Worm (Caenorhabditis elegans): Measurements from ENCODE around the gene F44E2.3.
A peak's percentile ranks its signal among the peaks of the same experiment; 100 is the strongest.

F44E2.3 gene

ce11 chrIII:8867922-8868655 lies 39.0 kb upstream of the F44E2.3 start:
- TF ChIP-seq F52B5.7 (tag; optimal IDR thresholded peaks at IDR 0.05) (no peak), attf-5 (GFP tag; optimal IDR thresholded peaks at IDR 0.05) (peak; percentile 39), Y56A3A.18 (GFP tag; IDR thresholded peaks at IDR 0.05) (peak; percentile 56; the same call in 1 of the 2 replicates), zim-3 (tag; optimal IDR thresholded peaks at IDR 0.05) (peak; percentile 75), let-607 (tag; optimal IDR thresholded peaks at IDR 0.05) (peak in 1 of 2 experiments; percentile 21), B0035.1 (tag; optimal IDR thresholded peaks at IDR 0.05) (no peak), cebp-1 (GFP tag; IDR thresholded peaks at IDR 0.05) (peak; percentile 96), cebp-1 (tag; optimal IDR thresholded peaks at IDR 0.05) (peak; percentile 97), F23B12.7 (tag; optimal IDR thresholded peaks at IDR 0.05; ENCODE audit: insufficient read depth) (peak; percentile 12), aptf-2 (GFP tag; conservative IDR thresholded peaks at IDR 0.05) (0 out of 2 replicates have a peak, but pooled peaks have one; percentile 46), let-526 (GFP tag; IDR thresholded peaks at IDR 0.05) (no peak), Y53G8AR.9 (GFP tag; conservative IDR thresholded peaks at IDR 0.05) (no peak), unc-62 (GFP tag; optimal IDR thresholded peaks at IDR 0.05) (peak; percentile 31), egl-18 (GFP tag; IDR thresholded peaks at IDR 0.05) (no peak), Y67H2A.10 (GFP tag; conservative IDR thresholded peaks at IDR 0.05) (no peak), sdz-38 (tag; optimal IDR thresholded peaks at IDR 0.05) (no peak), lag-1 (GFP tag; IDR thresholded peaks at IDR 0.05) (no peak), tlf-1 (GFP tag; optimal IDR thresholded peaks at IDR 0.05) (no peak), zfh-2 (GFP tag; conservative IDR thresholded peaks at IDR 0.05) (no peak), snpc-4 (GFP tag; optimal IDR thresholded peaks at IDR 0.05) (no peak), snpc-4 (tag; optimal IDR thresholded peaks at IDR 0.05) (peak in 1 of 4 experiments; percentile 15), F49E8.2 (tag; optimal IDR thresholded peaks at IDR 0.05; ENCODE audit: insufficient read depth) (no peak), lin-40 (tag; optimal IDR thresholded peaks at IDR 0.05) (peak; percentile 40), ceh-58 (GFP tag; IDR thresholded peaks at IDR 0.05) (no peak), ztf-26 (tag; optimal IDR thresholded peaks at IDR 0.05) (no peak), C06A6.2 (GFP tag; conservative IDR thresholded peaks at IDR 0.05) (no peak), nhr-80 (tag; optimal IDR thresholded peaks at IDR 0.05) (peak; percentile 90), athp-1 (tag; optimal IDR thresholded peaks at IDR 0.05) (no peak), F39B2.1 (GFP tag; IDR thresholded peaks at IDR 0.05) (no peak), hrde-1 (tag; optimal IDR thresholded peaks at IDR 0.05; ENCODE audit: borderline replicate concordance) (no peak), madf-3 (GFP tag; IDR thresholded peaks at IDR 0.05) (no peak), tbp1 (GFP tag; optimal IDR thresholded peaks at IDR 0.05) (peak; percentile 46), ztf-3 (GFP tag; optimal IDR thresholded peaks at IDR 0.05) (no peak)

- TF ChIP-seq Y95B8A.8 (GFP tag; IDR thresholded peaks at IDR 0.05) (0 out of 2 replicates have a peak, but pooled peaks have one; percentile 6), nfyb-1 (GFP tag; IDR thresholded peaks at IDR 0.05) (peak; percentile 11; the same call in 1 of the 2 replicates), B0261.1 (tag; optimal IDR thresholded peaks at IDR 0.05) (no peak), cebp-1 (GFP tag; IDR thresholded peaks at IDR 0.05) (no peak), cebp-1 (tag; optimal IDR thresholded peaks at IDR 0.05) (peak; percentile 4), dox-1 (GFP tag; IDR thresholded peaks at IDR 0.05) (0 out of 2 replicates have a peak, but pooled peaks have one; percentile 14), madf-3 (GFP tag; IDR thresholded peaks at IDR 0.05) (0 out of 2 replicates have a peak, but pooled peaks have one; percentile 29), let-526 (GFP tag; IDR thresholded peaks at IDR 0.05) (no peak), F23B12.7 (tag; optimal IDR thresholded peaks at IDR 0.05; ENCODE audit: insufficient read depth) (no peak), nhr-80 (tag; optimal IDR thresholded peaks at IDR 0.05) (peak; percentile 44), pbrm-1 (GFP tag; IDR thresholded peaks at IDR 0.05) (peak; percentile 35; the same call in 1 of the 2 replicates), ZK185.1 (tag; optimal IDR thresholded peaks at IDR 0.05; ENCODE audit: poor library complexity, severe bottlenecking) (peak; percentile 5)
Observed at ce11 chrIII:8866983-8867842, 38.1 kb upstream of the F44E2.3 start.
